Worm (Caenorhabditis elegans): ENCODE measurements around the gene mrp-6.

DNA sequence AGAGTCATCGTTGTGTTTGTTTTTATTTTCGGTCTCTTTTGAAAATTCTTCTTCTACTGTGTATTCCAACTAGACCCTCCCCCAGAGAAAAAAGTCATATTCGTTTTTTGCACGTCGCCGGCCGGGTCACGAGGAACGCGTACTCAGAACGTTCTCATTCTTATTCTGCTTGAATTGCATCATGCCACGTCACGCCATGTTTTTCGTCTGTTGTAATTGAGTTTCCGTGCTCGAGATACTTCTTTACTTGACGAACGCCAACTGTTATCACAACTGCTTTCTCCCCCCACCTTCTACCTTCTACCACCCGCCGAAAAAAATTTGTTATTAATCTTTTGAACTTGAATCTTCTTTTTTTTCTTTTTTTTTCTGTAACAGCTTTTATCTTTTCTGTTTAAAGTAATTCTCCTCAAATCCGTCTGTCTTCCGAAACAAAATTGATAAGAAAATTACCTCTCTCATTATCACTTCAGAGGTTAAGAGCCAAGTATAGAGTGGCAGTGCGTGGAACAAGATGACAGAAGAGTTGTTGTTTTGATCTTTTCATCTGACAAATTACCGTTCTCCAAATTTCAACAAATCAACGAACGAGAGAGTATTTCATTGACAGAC is 43.8 kb downstream of the mrp-6 start:
- TF ChIP-seq unc-55 (GFP tag; optimal IDR thresholded peaks at IDR 0.05) (no peak), aly-2 (tag; optimal IDR thresholded peaks at IDR 0.05) (no peak), dmd-4 (tag; optimal IDR thresholded peaks at IDR 0.05) (no peak), lsy-2 (tag; optimal IDR thresholded peaks at IDR 0.05) (peak in 1 of 2 experiments; percentile 64), F13H6.1 (tag; optimal IDR thresholded peaks at IDR 0.05) (no peak), ztf-4 (tag; optimal IDR thresholded peaks at IDR 0.05) (peak; percentile 80), elt-3 (tag; optimal IDR thresholded peaks at IDR 0.05) (no peak), egl-27 (tag; optimal IDR thresholded peaks at IDR 0.05) (no peak), unc-62 (GFP tag; optimal IDR thresholded peaks at IDR 0.05) (no peak)
